Worm (Caenorhabditis elegans): Measurements from ENCODE around the gene ZK177.9.

- TF ChIP-seq snpc-4 (tag; optimal IDR thresholded peaks at IDR 0.05), result no peak
- TF ChIP-seq ztf-11 (tag; optimal IDR thresholded peaks at IDR 0.05), result no peak
- no peak for TF ChIP-seq nhr-237 (tag; optimal IDR thresholded peaks at IDR 0.05)
- no peak for TF ChIP-seq zip-8 (tag; optimal IDR thresholded peaks at IDR 0.05)
- no peak for TF ChIP-seq mep-1 (tag; optimal IDR thresholded peaks at IDR 0.05)
- no peak for TF ChIP-seq elt-3 (tag; optimal IDR thresholded peaks at IDR 0.05)
Observed at ce11 chrII:5503760-5504159, 13.8 kb downstream of the ZK177.9 start, which contains the start of gene cyp-44A1.

All from whole organism, mixed stage, embryonic.